In genomic region chr2L:16601515-16602026, dm6 we compare ENCODE assay signal across 1 fruit fly cellular context.
TF ChIP-seq lines count a peak whose summit lies in the region.

No protein-coding gene starts in this region.

TF ChIP-seq in whole organism, embryonic, 481 proteins besides CTCF, POLR2A, EP300 and RAD21 (continued from another document and continues in another):
- TF ChIP-seq ci (GFP tag; IDR thresholded peaks at IDR 0.05; lab: Robert Waterston, UW) (no peak; the same call in 1 of the 3 replicates), chif (GFP tag; optimal IDR thresholded peaks at IDR 0.05; lab: Kevin White, UChicago) (no peak), Dad (GFP tag; optimal IDR thresholded peaks at IDR 0.05; lab: Kevin White, UChicago) (peak; percentile 11), CG10431 (GFP tag; optimal IDR thresholded peaks at IDR 0.05; lab: Kevin White, UChicago) (no peak), CG1647 (GFP tag; optimal IDR thresholded peaks at IDR 0.05; lab: Kevin White, UChicago) (no peak), inv (GFP tag; IDR thresholded peaks at IDR 0.05; lab: Robert Waterston, UW; ENCODE audit: partially characterized antibody) (peak; percentile 36; the same call in 1 of the 2 replicates), nau (GFP tag; optimal IDR thresholded peaks at IDR 0.05; lab: Kevin White, UChicago) (peak; percentile 37), phol (tag; optimal IDR thresholded peaks at IDR 0.05; lab: Kevin White, UChicago) (no peak), Nf-YC (tag; optimal IDR thresholded peaks at IDR 0.05; lab: Kevin White, UChicago) (peak; percentile 66), br (optimal IDR thresholded peaks at IDR 0.05; lab: Kevin White, UChicago) (no peak), CG10321 (GFP tag; IDR thresholded peaks at IDR 0.05; lab: Robert Waterston, UW) (no peak), dan (GFP tag; IDR thresholded peaks at IDR 0.05; lab: Robert Waterston, UW) (no peak), CG8290 (GFP tag; optimal IDR thresholded peaks at IDR 0.05; lab: Kevin White, UChicago) (no peak), CG8290 (tag; optimal IDR thresholded peaks at IDR 0.05; lab: Kevin White, UChicago) (peak in 1 of 2 experiments; percentile 79), eyg (GFP tag; optimal IDR thresholded peaks at IDR 0.05; lab: Kevin White, UChicago) (no peak), Pdp1 (GFP tag; optimal IDR thresholded peaks at IDR 0.05; lab: Kevin White, UChicago) (peak in 1 of 2 experiments; percentile 11), CG11398 (GFP tag; optimal IDR thresholded peaks at IDR 0.05; lab: Kevin White, UChicago) (peak; percentile 11), CG2889 (GFP tag; IDR thresholded peaks at IDR 0.05; lab: Robert Waterston, UW) (no peak), CG14441 (GFP tag; IDR thresholded peaks at IDR 0.05; lab: Robert Waterston, UW) (no peak; the same call in 1 of the 2 replicates), crc (GFP tag; optimal IDR thresholded peaks at IDR 0.05; lab: Kevin White, UChicago) (no peak), ara (GFP tag; IDR thresholded peaks at IDR 0.05; lab: Robert Waterston, UW) (peak; percentile 7; the same call in 1 of the 2 replicates), zfh2 (GFP tag; optimal IDR thresholded peaks at IDR 0.05; lab: Kevin White, UChicago) (no peak), CG7271 (tag; optimal IDR thresholded peaks at IDR 0.05; lab: Kevin White, UChicago) (no peak), CG7556 (GFP tag; optimal IDR thresholded peaks at IDR 0.05; lab: Kevin White, UChicago) (no peak), ranshi (GFP tag; IDR thresholded peaks at IDR 0.05; lab: Robert Waterston, UW) (no peak), az2 (GFP tag; optimal IDR thresholded peaks at IDR 0.05; lab: Kevin White, UChicago) (no peak), CG3163 (GFP tag; optimal IDR thresholded peaks at IDR 0.05; lab: Kevin White, UChicago) (peak; percentile 98), Atf3 (GFP tag; optimal IDR thresholded peaks at IDR 0.05; lab: Kevin White, UChicago) (no peak), dmrt99B (tag; optimal IDR thresholded peaks at IDR 0.05; lab: Kevin White, UChicago) (no peak), row (GFP tag; IDR thresholded peaks at IDR 0.05; lab: Robert Waterston, UW) (peak; percentile 32; the same call in 2 of the 3 replicates), CG33213 (GFP tag; optimal IDR thresholded peaks at IDR 0.05; lab: Kevin White, UChicago) (peak; percentile 1), Mes4 (GFP tag; optimal IDR thresholded peaks at IDR 0.05; lab: Kevin White, UChicago) (peak; percentile 5), CG8478 (optimal IDR thresholded peaks at IDR 0.05; lab: Kevin White, UChicago) (no peak), Hmx (GFP tag; optimal IDR thresholded peaks at IDR 0.05; lab: Kevin White, UChicago) (no peak), CG42726 (GFP tag; IDR thresholded peaks at IDR 0.05; lab: Robert Waterston, UW; ENCODE audit: partially characterized antibody) (no peak; the same call in 1 of the 2 replicates), CG18619 (GFP tag; optimal IDR thresholded peaks at IDR 0.05; lab: Kevin White, UChicago) (no peak), Dip2 (GFP tag; IDR thresholded peaks at IDR 0.05; lab: Robert Waterston, UW) (no peak), lov (optimal IDR thresholded peaks at IDR 0.05; lab: Kevin White, UChicago) (no peak), lov (GFP tag; IDR thresholded peaks at IDR 0.05; lab: Robert Waterston, UW) (peak; percentile 63; the same call in 2 of the 3 replicates), luna (GFP tag; optimal IDR thresholded peaks at IDR 0.05; lab: Kevin White, UChicago) (no peak), Hsf (GFP tag; optimal IDR thresholded peaks at IDR 0.05; lab: Kevin White, UChicago) (no peak), crol (GFP tag; IDR thresholded peaks at IDR 0.05; lab: Robert Waterston, UW) (peak; percentile 99), nerfin-1 (tag; optimal IDR thresholded peaks at IDR 0.05; lab: Kevin White, UChicago) (no peak), CG8924 (tag; optimal IDR thresholded peaks at IDR 0.05; lab: Kevin White, UChicago) (peak; percentile 77), CG18476 (GFP tag; optimal IDR thresholded peaks at IDR 0.05; lab: Kevin White, UChicago) (no peak), Oaz (GFP tag; IDR thresholded peaks at IDR 0.05; lab: Robert Waterston, UW) (no peak), CG17385 (GFP tag; optimal IDR thresholded peaks at IDR 0.05; lab: Kevin White, UChicago) (no peak), CG7786 (GFP tag; optimal IDR thresholded peaks at IDR 0.05; lab: Kevin White, UChicago) (no peak), E2f1 (GFP tag; IDR thresholded peaks at IDR 0.05; lab: Robert Waterston, UW) (no peak), Ssrp (tag; optimal IDR thresholded peaks at IDR 0.05; lab: Kevin White, UChicago) (no peak), CG13287 (GFP tag; IDR thresholded peaks at IDR 0.05; lab: Robert Waterston, UW; ENCODE audit: partially characterized antibody) (peak; percentile 44; the same call in 1 of the 2 replicates), CG13894 (tag; optimal IDR thresholded peaks at IDR 0.05; lab: Kevin White, UChicago) (peak; percentile 71), ro (GFP tag; IDR thresholded peaks at IDR 0.05; lab: Robert Waterston, UW) (no peak), CG16863 (GFP tag; optimal IDR thresholded peaks at IDR 0.05; lab: Kevin White, UChicago) (no peak), Dp (GFP tag; optimal IDR thresholded peaks at IDR 0.05; lab: Kevin White, UChicago) (no peak), CG4360 (GFP tag; IDR thresholded peaks at IDR 0.05; lab: Robert Waterston, UW) (peak; percentile 84), Jarid2 (GFP tag; optimal IDR thresholded peaks at IDR 0.05; lab: Kevin White, UChicago) (peak; percentile 100), ken (GFP tag; IDR thresholded peaks at IDR 0.05; lab: Robert Waterston, UW) (peak; percentile 46; the same call in 1 of the 3 replicates), CG2202 (tag; optimal IDR thresholded peaks at IDR 0.05; lab: Kevin White, UChicago) (no peak), CG4328 (GFP tag; optimal IDR thresholded peaks at IDR 0.05; lab: Kevin White, UChicago) (no peak), fd64A (GFP tag; optimal IDR thresholded peaks at IDR 0.05; lab: Kevin White, UChicago) (no peak), CG6683 (GFP tag; optimal IDR thresholded peaks at IDR 0.05; lab: Kevin White, UChicago) (no peak), CG3838 (GFP tag; optimal IDR thresholded peaks at IDR 0.05; lab: Kevin White, UChicago) (no peak), Scr (GFP tag; IDR thresholded peaks at IDR 0.05; lab: Robert Waterston, UW; ENCODE audit: partially characterized antibody) (peak; percentile 45), lola (GFP tag; optimal IDR thresholded peaks at IDR 0.05; lab: Kevin White, UChicago) (no peak), CG17328 (GFP tag; IDR thresholded peaks at IDR 0.05; lab: Robert Waterston, UW) (no peak), tap (tag; optimal IDR thresholded peaks at IDR 0.05; lab: Kevin White, UChicago) (peak; percentile 19), p53 (GFP tag; optimal IDR thresholded peaks at IDR 0.05; lab: Kevin White, UChicago) (peak; percentile 14), dati (GFP tag; IDR thresholded peaks at IDR 0.05; lab: Robert Waterston, UW) (no peak), CG13123 (GFP tag; optimal IDR thresholded peaks at IDR 0.05; lab: Kevin White, UChicago) (no peak), Dek (tag; optimal IDR thresholded peaks at IDR 0.05; lab: Kevin White, UChicago) (no peak), hth (optimal IDR thresholded peaks at IDR 0.05; lab: Kevin White, UChicago) (no peak), so (GFP tag; IDR thresholded peaks at IDR 0.05; lab: Robert Waterston, UW) (no peak; the same call in 2 of the 3 replicates), CG7839 (tag; optimal IDR thresholded peaks at IDR 0.05; lab: Kevin White, UChicago) (no peak), Dll (GFP tag; IDR thresholded peaks at IDR 0.05; lab: Robert Waterston, UW; ENCODE audit: partially characterized antibody) (peak; percentile 48; the same call in 1 of the 4 replicates), nom (GFP tag; optimal IDR thresholded peaks at IDR 0.05; lab: Kevin White, UChicago) (peak; percentile 99), ab (GFP tag; optimal IDR thresholded peaks at IDR 0.05; lab: Kevin White, UChicago) (no peak), CG14965 (GFP tag; optimal IDR thresholded peaks at IDR 0.05; lab: Kevin White, UChicago; ENCODE audit: borderline replicate concordance) (no peak), da (GFP tag; optimal IDR thresholded peaks at IDR 0.05; lab: Kevin White, UChicago) (peak; percentile 18), CG12942 (GFP tag; optimal IDR thresholded peaks at IDR 0.05; lab: Kevin White, UChicago) (no peak), CG10147 (GFP tag; optimal IDR thresholded peaks at IDR 0.05; lab: Kevin White, UChicago) (no peak), Hr39 (optimal IDR thresholded peaks at IDR 0.05; lab: Kevin White, UChicago) (no peak), TFAM (GFP tag; optimal IDR thresholded peaks at IDR 0.05; lab: Kevin White, UChicago) (no peak), HHEX (GFP tag; optimal IDR thresholded peaks at IDR 0.05; lab: Kevin White, UChicago) (no peak), Elba2 (GFP tag; optimal IDR thresholded peaks at IDR 0.05; lab: Kevin White, UChicago) (no peak), CG30020 (tag; optimal IDR thresholded peaks at IDR 0.05; lab: Kevin White, UChicago) (no peak), CG5953 (GFP tag; IDR thresholded peaks at IDR 0.05; lab: Robert Waterston, UW) (no peak), CG11695 (GFP tag; IDR thresholded peaks at IDR 0.05; lab: Robert Waterston, UW) (0 out of 3 replicates have a peak, but pooled peaks have one; percentile 22), CG3847 (GFP tag; IDR thresholded peaks at IDR 0.05; lab: Robert Waterston, UW) (no peak), vnd (GFP tag; IDR thresholded peaks at IDR 0.05; lab: Robert Waterston, UW; ENCODE audit: partially characterized antibody) (no peak), bsh (GFP tag; optimal IDR thresholded peaks at IDR 0.05; lab: Kevin White, UChicago) (peak in 1 of 2 experiments; percentile 99), oc (tag; optimal IDR thresholded peaks at IDR 0.05; lab: Kevin White, UChicago) (peak; percentile 14), mirr (GFP tag; optimal IDR thresholded peaks at IDR 0.05; lab: Kevin White, UChicago) (peak; percentile 58), MBD-R2 (GFP tag; IDR thresholded peaks at IDR 0.05; lab: Robert Waterston, UW) (no peak), CG5245 (GFP tag; optimal IDR thresholded peaks at IDR 0.05; lab: Kevin White, UChicago) (no peak), wek (GFP tag; optimal IDR thresholded peaks at IDR 0.05; lab: Kevin White, UChicago) (no peak), CG1602 (GFP tag; optimal IDR thresholded peaks at IDR 0.05; lab: Kevin White, UChicago) (no peak), sd (tag; optimal IDR thresholded peaks at IDR 0.05; lab: Kevin White, UChicago) (peak; percentile 80), Eip74EF (GFP tag; optimal IDR thresholded peaks at IDR 0.05; lab: Kevin White, UChicago) (no peak), YL-1 (GFP tag; optimal IDR thresholded peaks at IDR 0.05; lab: Kevin White, UChicago) (peak; percentile 8), CG15073 (GFP tag; optimal IDR thresholded peaks at IDR 0.05; lab: Kevin White, UChicago) (no peak), Ptx1 (GFP tag; IDR thresholded peaks at IDR 0.05; lab: Robert Waterston, UW) (no peak), Neu2 (GFP tag; optimal IDR thresholded peaks at IDR 0.05; lab: Kevin White, UChicago; ENCODE audit: borderline replicate concordance) (no peak), pnt (GFP tag; optimal IDR thresholded peaks at IDR 0.05; lab: Kevin White, UChicago) (no peak), CG4730 (GFP tag; IDR thresholded peaks at IDR 0.05; lab: Robert Waterston, UW) (no peak), hbn (GFP tag; IDR thresholded peaks at IDR 0.05; lab: Robert Waterston, UW; ENCODE audit: partially characterized antibody) (0 out of 2 replicates have a peak, but pooled peaks have one; percentile 37), CG31224 (GFP tag; IDR thresholded peaks at IDR 0.05; lab: Robert Waterston, UW) (no peak), CG30403 (GFP tag; optimal IDR thresholded peaks at IDR 0.05; lab: Kevin White, UChicago) (no peak), ewg (GFP tag; optimal IDR thresholded peaks at IDR 0.05; lab: Kevin White, UChicago) (no peak), gem (tag; optimal IDR thresholded peaks at IDR 0.05; lab: Kevin White, UChicago) (no peak), Blimp-1 (GFP tag; optimal IDR thresholded peaks at IDR 0.05; lab: Kevin White, UChicago) (no peak), ap (GFP tag; IDR thresholded peaks at IDR 0.05; lab: Robert Waterston, UW) (no peak), CG15601 (tag; optimal IDR thresholded peaks at IDR 0.05; lab: Kevin White, UChicago) (no peak), NFAT (GFP tag; IDR thresholded peaks at IDR 0.05; lab: Robert Waterston, UW) (no peak), CG12155 (GFP tag; optimal IDR thresholded peaks at IDR 0.05; lab: Kevin White, UChicago) (no peak), pros (GFP tag; optimal IDR thresholded peaks at IDR 0.05; lab: Kevin White, UChicago) (peak; percentile 96), Lim3 (GFP tag; IDR thresholded peaks at IDR 0.05; lab: Robert Waterston, UW) (no peak), twi (tag; optimal IDR thresholded peaks at IDR 0.05; lab: Kevin White, UChicago) (peak; percentile 9), HmgZ (tag; optimal IDR thresholded peaks at IDR 0.05; lab: Kevin White, UChicago) (peak; percentile 56), slbo (GFP tag; IDR thresholded peaks at IDR 0.05; lab: Robert Waterston, UW) (no peak), B-H1 (GFP tag; IDR thresholded peaks at IDR 0.05; lab: Robert Waterston, UW) (no peak), CG11093 (GFP tag; IDR thresholded peaks at IDR 0.05; lab: Robert Waterston, UW) (no peak), B-H2 (GFP tag; optimal IDR thresholded peaks at IDR 0.05; lab: Kevin White, UChicago) (peak; percentile 26), Lpt (GFP tag; optimal IDR thresholded peaks at IDR 0.05; lab: Kevin White, UChicago) (no peak), CG15011 (GFP tag; optimal IDR thresholded peaks at IDR 0.05; lab: Kevin White, UChicago) (no peak), sima (GFP tag; optimal IDR thresholded peaks at IDR 0.05; lab: Kevin White, UChicago) (no peak), insv (GFP tag; optimal IDR thresholded peaks at IDR 0.05; lab: Kevin White, UChicago) (peak in 1 of 2 experiments; percentile 92), Opbp (GFP tag; IDR thresholded peaks at IDR 0.05; lab: Robert Waterston, UW; ENCODE audit: partially characterized antibody) (no peak; the same call in 1 of the 3 replicates), CG6654 (GFP tag; optimal IDR thresholded peaks at IDR 0.05; lab: Kevin White, UChicago) (peak; percentile 97), CG9609 (GFP tag; optimal IDR thresholded peaks at IDR 0.05; lab: Kevin White, UChicago) (no peak), CG12104 (GFP tag; optimal IDR thresholded peaks at IDR 0.05; lab: Kevin White, UChicago) (no peak), Dfd (GFP tag; optimal IDR thresholded peaks at IDR 0.05; lab: Kevin White, UChicago) (no peak), CG7963 (GFP tag; IDR thresholded peaks at IDR 0.05; lab: Robert Waterston, UW; ENCODE audit: partially characterized antibody) (no peak), CG3726 (GFP tag; IDR thresholded peaks at IDR 0.05; lab: Robert Waterston, UW) (no peak)
